Worm (Caenorhabditis elegans): Measurements from ENCODE around the gene clec-218.

DNA sequence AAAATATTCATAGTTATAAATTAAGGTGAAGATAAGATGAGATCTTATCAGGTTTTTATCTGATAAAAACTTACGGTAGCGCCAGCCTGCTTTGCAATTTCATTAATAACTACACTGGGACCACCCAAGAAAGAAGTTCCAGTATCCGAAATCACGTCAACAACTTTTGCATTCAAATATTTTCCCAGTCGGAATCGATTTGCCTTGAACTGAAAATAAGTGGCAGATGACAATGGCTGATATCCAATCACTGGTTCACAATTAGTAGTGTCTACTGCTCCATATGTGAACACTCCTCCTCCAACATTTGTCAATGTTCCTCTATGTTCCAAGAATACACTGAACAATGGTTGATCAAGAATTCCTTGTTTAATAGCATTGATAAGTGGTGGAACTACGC, 41.5 kb upstream of the clec-218 start, which contains the start of gene F21F8.5:
- no peak for TF ChIP-seq sea-1 (GFP tag; conservative IDR thresholded peaks at IDR 0.05)
- no peak for TF ChIP-seq scrt-1 (GFP tag; IDR thresholded peaks at IDR 0.05)
- TF ChIP-seq tbx-11 (GFP tag; IDR thresholded peaks at IDR 0.05) = no peak
- TF ChIP-seq flt-1 (GFP tag; IDR thresholded peaks at IDR 0.05) = no peak
- no peak for TF ChIP-seq ama-1 (optimal IDR thresholded peaks at IDR 0.05)
- TF ChIP-seq ceh-36 (tag; optimal IDR thresholded peaks at IDR 0.05) = no peak
- TF ChIP-seq B0310.2 (tag; optimal IDR thresholded peaks at IDR 0.05) = no peak
- no peak for TF ChIP-seq hmg-4 (GFP tag; optimal IDR thresholded peaks at IDR 0.05)
- no peak for TF ChIP-seq F13C5.2 (tag; optimal IDR thresholded peaks at IDR 0.05)
- TF ChIP-seq hnd-1 (tag; optimal IDR thresholded peaks at IDR 0.05) = no peak
- no peak for TF ChIP-seq aly-1 (tag; optimal IDR thresholded peaks at IDR 0.05)
